Worm (Caenorhabditis elegans): ENCODE results near the gene F58H7.5.

DNA sequence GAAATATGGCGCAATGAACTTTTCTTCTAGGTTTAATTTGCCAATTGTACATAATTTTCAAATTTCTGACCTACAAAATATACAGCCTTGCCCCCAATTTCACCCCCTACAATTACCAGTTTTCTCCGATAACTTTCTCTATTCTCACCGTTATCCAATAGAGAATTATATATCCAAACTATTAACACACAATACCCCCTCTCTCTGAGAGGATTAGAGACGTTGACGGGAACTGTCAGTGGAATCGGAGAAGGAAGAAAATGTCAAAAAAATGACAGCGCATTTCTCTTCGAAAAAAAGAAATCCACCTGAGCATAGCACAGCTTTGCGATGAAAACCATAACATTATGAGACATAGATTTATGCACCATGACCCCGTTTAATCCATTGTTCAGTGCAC is 33.3 kb downstream of the F58H7.5 start:
- TF ChIP-seq nhr-28 (tag; optimal IDR thresholded peaks at IDR 0.05) (no peak), snpc-4 (tag; optimal IDR thresholded peaks at IDR 0.05) (no peak), pha-4 (tag; optimal IDR thresholded peaks at IDR 0.05) (no peak), nhr-67 (tag; optimal IDR thresholded peaks at IDR 0.05) (no peak), fkh-10 (GFP tag; optimal IDR thresholded peaks at IDR 0.05) (no peak), skn-1 (tag; optimal IDR thresholded peaks at IDR 0.05) (no peak), egl-27 (tag; optimal IDR thresholded peaks at IDR 0.05) (no peak), elt-3 (tag; optimal IDR thresholded peaks at IDR 0.05) (no peak), ztf-11 (tag; optimal IDR thresholded peaks at IDR 0.05) (no peak), mdl-1 (tag; optimal IDR thresholded peaks at IDR 0.05) (no peak), lin-39 (tag; optimal IDR thresholded peaks at IDR 0.05) (no peak)

Data from whole organism, L3 larva.